Worm (Caenorhabditis elegans) whole organism, L4/young adult: ENCODE data around the gene gst-6.
A peak's percentile ranks its signal among the peaks of the same experiment; 100 is the strongest.
"Not testable (repeated sequence)": the region's sequence is repeated elsewhere in the genome, so short reads cannot be mapped to it uniquely, and the experiment has no call there.

Experiments used
- W03F9.2 ChIP-seq: fragments of 150-350 bp; optimal IDR thresholded peaks from 2 replicates; lab custom pipeline; 2014; ENCODE audit warnings: missing biosample characterization, missing genetic modification characterization
- dao-5 ChIP-seq: sonication (generic microtip); optimal IDR thresholded peaks from 2 replicates; lab custom pipeline; 2016; ENCODE audit warnings: missing genotype, missing genetic modification characterization, moderate library complexity, missing compliant biosample characterization
- him-1 ChIP-seq: sonication (generic microtip); optimal IDR thresholded peaks from 2 replicates; lab custom pipeline; 2016; ENCODE audit warnings: missing genotype, missing genetic modification reagents, missing genetic modification characterization, missing compliant biosample characterization

gst-6 gene

DNA sequence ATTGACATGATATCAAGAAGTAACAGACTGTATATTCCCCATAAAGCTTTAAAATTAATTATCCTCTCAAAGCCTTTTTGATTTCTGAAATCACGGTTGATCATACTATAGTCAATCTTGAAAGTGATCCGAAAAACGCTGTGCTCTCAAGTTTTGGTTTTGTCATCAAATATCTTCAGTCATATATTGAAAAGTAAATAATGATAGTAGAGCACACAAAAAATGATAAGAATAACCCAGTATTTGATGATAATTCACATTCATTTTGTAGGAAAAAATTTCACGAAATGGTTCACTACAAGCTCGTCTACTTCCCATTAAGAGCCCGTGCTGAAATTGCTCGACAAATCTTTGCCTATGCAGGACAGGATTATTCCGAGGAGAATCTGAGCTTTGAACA is at the start of gene gst-6:
Gene gst-6, plus strand, starts transcription at position 263 of the 400 bp plus-strand sequence.
- no peak for TF ChIP-seq dao-5 (tag; lab: Kevin White, UChicago)
- TF ChIP-seq W03F9.2 (tag; lab: Kevin White, UChicago): no peak
- TF ChIP-seq him-1 (tag; lab: Kevin White, UChicago): no peak

DNA sequence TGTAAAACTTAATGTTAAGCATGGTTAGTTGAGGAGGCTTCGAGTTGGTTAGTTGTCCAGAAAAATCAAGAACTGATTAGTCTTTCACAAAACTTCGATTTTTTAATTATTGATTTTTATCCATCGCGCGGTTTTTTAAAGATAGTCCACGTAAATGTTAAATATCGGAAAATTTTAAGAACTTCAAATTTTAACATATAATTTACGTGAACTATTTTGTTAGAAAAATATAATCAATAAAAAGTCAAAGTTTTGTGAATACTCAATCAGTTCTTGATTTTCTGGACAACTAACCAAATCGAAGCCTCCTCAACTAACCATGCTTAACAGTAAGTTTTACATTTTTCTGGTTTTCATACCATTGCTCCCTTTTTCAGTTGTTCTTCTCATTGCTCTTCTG is 44.9 kb upstream of the gst-6 start, which contains the start of the genes C33F10.11 and C33F10.1:
Gene C33F10.11, minus strand, starts transcription at position 101 of the 400 bp plus-strand sequence.
Gene C33F10.1, plus strand, starts transcription at position 263 of the 400 bp plus-strand sequence.
- TF ChIP-seq W03F9.2 (tag; lab: Kevin White, UChicago): no peak
- TF ChIP-seq dao-5 (tag; lab: Kevin White, UChicago): no peak
- no peak for TF ChIP-seq him-1 (tag; lab: Kevin White, UChicago)

DNA sequence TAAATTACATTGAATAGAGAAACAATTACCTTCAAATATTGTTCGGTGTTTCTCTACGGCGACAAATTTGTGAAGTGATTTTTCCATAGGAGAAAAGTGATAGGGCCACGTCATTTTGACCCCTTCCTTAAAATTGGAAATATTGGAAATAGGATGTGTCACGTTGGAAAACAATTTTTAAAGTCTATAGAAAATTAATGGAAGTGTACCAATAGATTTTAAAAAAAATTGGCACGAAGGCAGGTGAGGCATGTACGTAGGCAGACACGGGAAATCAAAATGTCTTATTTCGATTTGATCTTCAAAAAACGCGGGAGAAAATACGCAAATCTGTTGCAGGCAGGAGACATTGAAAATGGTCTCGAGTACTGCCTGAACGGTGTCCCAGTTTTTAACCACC is 42.0 kb upstream of the gst-6 start, which contains the start of gene C33F10.12:
Gene C33F10.12, minus strand, starts transcription at position 101 of the 400 bp plus-strand sequence.
- TF ChIP-seq W03F9.2 (tag; lab: Kevin White, UChicago): no peak
- no peak for TF ChIP-seq dao-5 (tag; lab: Kevin White, UChicago)
- no peak for TF ChIP-seq him-1 (tag; lab: Kevin White, UChicago)

DNA sequence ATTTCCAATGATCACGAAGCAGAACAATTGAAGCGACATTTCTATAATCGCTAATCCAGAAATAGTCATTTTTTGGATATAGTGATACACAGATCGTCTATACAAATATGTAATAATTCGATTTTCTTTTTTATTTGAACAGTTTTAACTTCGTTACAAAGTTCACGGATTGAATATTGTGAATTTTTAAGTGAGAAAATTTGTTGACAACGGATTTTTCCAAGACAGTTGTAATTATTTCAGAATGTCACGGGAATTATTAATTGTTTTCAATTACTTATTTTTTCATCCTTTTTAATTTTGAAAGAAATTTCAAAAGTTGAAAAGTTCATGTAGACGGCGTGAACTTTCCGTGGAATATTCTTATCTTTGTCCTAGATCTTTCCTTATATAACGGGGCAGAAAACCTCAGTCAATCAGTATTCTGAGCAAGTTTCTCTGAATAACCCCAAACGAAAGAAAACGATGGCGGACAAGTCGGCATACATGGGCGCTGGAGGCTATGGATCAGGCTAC is 37.5 kb upstream of the gst-6 start, which contains the start of the genes T23B7.2 and nspd-4:
Gene T23B7.2, minus strand, starts transcription at position 101 of the 516 bp plus-strand sequence.
Gene nspd-4, plus strand, starts transcription at position 466 of the 516 bp plus-strand sequence.
- not testable (repeated sequence) for TF ChIP-seq him-1, W03F9.2, dao-5 (tag; lab: Kevin White, UChicago)

DNA sequence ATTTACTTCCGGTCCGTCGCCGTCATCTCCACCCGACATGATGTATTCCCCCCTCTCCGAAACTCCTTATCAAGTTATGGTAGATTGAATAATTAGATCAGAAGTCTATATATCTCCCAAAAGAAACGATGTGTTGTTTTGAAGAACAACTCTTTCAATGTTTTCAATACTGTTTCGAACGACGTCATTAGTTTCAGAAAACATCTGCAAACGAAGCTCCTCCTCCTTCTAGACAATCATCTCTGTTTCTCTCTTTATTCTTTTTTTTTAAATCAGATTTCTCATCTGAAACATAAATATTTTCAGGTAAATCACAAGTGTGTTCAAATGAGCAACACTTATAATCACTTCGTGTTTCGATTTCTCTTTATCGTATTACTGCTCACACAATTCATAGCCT is 29.8 kb upstream of the gst-6 start, which contains the start of gene T23B7.3:
Gene T23B7.3, plus strand, starts transcription at position 301 of the 400 bp plus-strand sequence.
- TF ChIP-seq dao-5 (tag; lab: Kevin White, UChicago): no peak
- TF ChIP-seq W03F9.2 (tag; lab: Kevin White, UChicago): no peak

DNA sequence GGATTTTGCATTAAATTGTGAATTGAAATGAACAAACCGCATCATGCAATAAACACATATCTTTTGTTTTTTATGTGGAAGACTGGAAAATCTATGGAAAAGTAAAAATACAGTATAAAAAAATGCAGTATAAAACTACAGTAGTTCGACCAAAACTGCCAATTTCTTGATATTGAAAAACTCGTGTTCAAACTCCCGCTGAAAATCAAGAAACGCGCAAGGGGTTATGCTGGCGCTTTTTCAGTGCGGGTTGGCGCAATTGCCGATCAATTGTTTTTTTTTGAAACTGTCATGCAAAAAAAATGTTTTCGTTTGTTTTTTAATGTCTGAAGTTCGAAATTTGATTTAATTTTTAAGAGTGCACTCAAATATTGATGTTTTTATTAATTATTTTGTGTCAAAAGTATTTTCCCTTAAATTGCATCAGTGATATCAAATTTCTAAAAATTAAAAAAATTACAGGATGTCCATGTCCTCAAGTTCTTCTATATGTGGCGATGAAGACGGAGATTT is 28.0 kb upstream of the gst-6 start, which contains the start of gene dnj-9:
Gene dnj-9, plus strand, starts transcription at position 463 of the 513 bp plus-strand sequence.
- TF ChIP-seq W03F9.2 (tag; lab: Kevin White, UChicago) (peak; percentile 97), dao-5 (tag; lab: Kevin White, UChicago) (no peak), him-1 (tag; lab: Kevin White, UChicago) (peak; percentile 92)

DNA sequence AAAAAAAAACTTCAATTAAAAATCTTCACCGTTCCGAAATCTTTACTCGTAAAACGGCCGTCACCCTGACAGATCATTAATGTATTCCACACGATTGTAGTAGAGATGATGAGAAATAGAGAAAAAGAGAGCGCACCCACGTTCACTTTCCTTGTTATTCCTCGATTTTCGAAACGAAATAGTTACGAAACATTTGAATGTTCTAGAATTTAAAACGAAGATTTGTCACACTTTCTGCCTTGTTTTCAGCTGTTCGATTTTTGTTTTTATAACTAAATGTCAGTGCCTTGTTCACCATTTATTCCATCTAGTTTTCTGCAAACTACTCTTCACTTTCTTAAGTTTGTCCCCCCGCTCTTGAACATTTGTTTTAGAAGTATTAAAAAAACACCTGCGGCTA is 24.9 kb upstream of the gst-6 start:
- TF ChIP-seq W03F9.2 (tag; lab: Kevin White, UChicago) (no peak), dao-5 (tag; lab: Kevin White, UChicago) (no peak), him-1 (tag; lab: Kevin White, UChicago) (no peak)

DNA sequence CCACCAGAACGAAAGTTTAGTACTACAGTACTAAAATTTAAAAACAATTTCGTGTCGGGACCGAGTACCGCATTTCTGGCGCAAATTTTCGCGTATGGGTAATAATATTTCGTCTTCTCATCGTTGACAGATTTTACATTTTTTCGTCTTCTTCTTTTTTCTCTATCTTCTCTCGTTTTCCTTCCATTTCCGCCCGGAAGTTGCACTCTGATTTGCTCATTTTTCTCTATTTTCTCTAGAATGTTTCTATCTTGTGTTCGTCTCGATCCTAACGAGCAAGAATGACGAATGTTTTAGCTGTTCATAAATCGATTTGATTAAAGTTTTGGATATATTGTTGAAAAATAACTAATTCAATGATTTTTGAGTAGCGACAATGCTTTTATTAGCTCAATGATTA is 24.2 kb upstream of the gst-6 start:
- TF ChIP-seq dao-5 (tag; lab: Kevin White, UChicago) (no peak), W03F9.2 (tag; lab: Kevin White, UChicago) (no peak), him-1 (tag; lab: Kevin White, UChicago) (peak; percentile 0)

DNA sequence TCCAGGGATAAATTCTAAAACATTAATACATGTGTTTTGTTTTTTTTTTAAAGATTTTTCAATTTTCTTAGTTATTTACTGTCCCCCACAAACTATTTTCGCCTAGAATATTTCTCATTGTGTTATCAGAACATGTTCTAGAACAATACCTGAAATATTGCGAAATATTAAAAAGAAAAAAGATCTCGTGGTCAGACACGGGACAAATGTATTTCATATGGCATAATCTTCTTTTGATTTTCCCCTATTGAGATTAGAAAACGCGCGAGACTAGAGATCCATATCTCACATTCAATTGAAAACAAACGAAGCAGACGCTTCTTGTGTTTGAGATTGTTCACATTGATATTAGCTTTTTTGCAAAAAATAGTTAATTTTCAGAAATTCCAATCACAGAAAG is 23.6 kb upstream of the gst-6 start:
- TF ChIP-seq W03F9.2 (tag; lab: Kevin White, UChicago): peak; percentile 5
- no peak for TF ChIP-seq dao-5 (tag; lab: Kevin White, UChicago)

DNA sequence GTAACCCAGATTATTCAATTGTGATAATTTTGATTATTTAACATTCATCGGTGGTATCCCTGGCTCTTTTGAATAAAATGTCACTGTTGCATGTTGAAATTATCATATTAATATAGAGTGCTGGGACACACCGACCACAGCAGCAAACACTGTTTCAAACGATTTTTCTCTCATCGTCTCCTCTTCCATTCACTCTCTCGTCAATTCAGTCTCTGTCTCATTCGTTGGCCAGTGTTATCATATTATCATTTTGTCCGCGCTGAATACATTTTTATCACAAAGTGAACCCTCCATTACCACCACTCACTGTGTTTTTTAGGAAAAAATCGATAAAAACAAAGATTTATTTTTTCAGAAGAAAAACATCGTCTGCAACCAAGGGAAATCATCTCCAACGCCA is 22.6 kb upstream of the gst-6 start:
- TF ChIP-seq dao-5 (tag; lab: Kevin White, UChicago) (no peak), W03F9.2 (tag; lab: Kevin White, UChicago) (no peak), him-1 (tag; lab: Kevin White, UChicago) (no peak)

DNA sequence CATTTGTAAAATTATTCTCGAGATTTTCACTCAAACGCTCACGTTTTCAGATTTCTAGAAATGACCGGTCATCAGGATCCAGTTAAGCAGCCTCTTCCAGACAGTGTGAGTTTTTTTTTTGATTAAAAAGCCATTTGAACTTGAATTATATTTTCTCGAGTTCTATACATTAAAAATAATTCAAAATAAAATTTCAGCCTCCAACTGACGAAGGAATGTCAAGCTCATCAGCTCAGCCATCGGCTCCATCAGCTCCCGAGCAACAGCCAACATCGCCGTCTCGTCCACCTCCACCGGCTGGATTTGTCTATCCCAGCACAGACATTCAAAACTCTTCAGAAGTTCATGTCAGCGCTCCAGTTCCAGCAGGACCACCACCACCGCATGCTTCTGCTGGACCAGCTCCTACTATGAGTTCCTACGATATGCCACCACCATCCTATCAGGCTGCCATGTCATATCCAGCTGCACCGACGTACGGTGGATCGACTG is 21.8 kb upstream of the gst-6 start, which contains the start of gene F11G11.5:
Gene F11G11.5, plus strand, starts transcription at position 51 of the 492 bp plus-strand sequence.
- TF ChIP-seq him-1 (tag; lab: Kevin White, UChicago) (no peak), W03F9.2 (tag; lab: Kevin White, UChicago) (no peak), dao-5 (tag; lab: Kevin White, UChicago) (no peak)

DNA sequence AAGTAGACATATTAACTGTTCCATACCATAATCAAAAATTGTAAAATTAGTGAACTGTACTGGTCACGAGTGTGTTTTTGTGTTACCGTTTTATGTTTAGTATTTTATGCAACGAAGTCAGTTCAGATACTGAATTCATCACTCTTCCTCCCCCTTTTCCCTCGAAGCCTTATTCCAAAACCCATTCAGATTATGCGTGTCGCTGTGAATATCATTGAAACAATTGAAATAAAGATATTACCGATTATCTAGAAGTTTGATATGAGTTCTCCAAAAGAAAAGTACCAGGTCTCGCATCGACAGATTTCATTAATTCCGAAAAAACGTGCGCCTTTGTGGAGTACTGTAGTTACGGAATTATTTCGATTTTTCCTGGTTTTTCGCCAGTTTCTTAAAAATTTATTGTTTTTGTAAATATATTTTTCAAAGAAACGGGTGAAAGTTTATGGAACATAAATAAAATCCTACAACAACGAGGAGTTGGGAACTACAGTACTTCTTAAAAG is 20.7 kb upstream of the gst-6 start:
- TF ChIP-seq dao-5 (tag; lab: Kevin White, UChicago): no peak
- TF ChIP-seq him-1 (tag; lab: Kevin White, UChicago): no peak
- no peak for TF ChIP-seq W03F9.2 (tag; lab: Kevin White, UChicago)

DNA sequence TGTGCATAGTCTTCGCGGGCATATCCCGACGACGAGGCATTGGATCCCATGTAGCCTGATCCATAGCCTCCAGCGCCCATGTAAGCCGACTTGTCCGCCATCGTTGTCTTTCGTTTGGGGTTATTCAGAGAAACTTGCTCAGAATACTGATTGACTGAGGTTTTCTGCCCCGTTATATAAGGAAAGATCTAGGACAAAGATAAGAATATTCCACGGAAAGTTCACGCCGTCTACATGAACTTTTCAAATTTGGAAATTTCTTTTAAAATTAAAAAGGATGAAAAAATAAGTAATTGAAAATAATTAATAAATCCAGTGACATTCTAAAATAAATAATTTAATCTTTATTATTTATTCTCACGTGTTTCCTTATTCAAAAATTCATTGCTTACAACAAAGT is 19.4 kb upstream of the gst-6 start, which contains the start of the genes nspd-5 and F11G11.4:
Gene nspd-5, minus strand, starts transcription at position 101 of the 400 bp plus-strand sequence.
Gene F11G11.4, plus strand, starts transcription at position 335 of the 400 bp plus-strand sequence.
- not testable (repeated sequence) for TF ChIP-seq W03F9.2, dao-5, him-1 (tag; lab: Kevin White, UChicago)
